Worm (Caenorhabditis elegans) whole organism, L3 larva: ENCODE measurements around the gene dars-1.

Experiments used
- R02D3.7 ChIP-seq: fragments of 150-350 bp; optimal IDR thresholded peaks from 2 replicates; lab custom pipeline; 2014; ENCODE audit warnings: missing biosample characterization, missing genetic modification characterization
- ZK546.5 ChIP-seq: sonication (generic microtip); optimal IDR thresholded peaks from 2 replicates; lab custom pipeline; 2017; ENCODE audit warnings: missing biosample characterization, missing genetic modification characterization
- aly-2 ChIP-seq: fragments of 150-350 bp; optimal IDR thresholded peaks from 2 replicates; lab custom pipeline; 2014; ENCODE audit warnings: missing biosample characterization, missing genetic modification characterization
- ceh-28 ChIP-seq: fragments of 150-350 bp; optimal IDR thresholded peaks from 2 replicates; lab custom pipeline; 2014; ENCODE audit warnings: missing biosample characterization, missing genetic modification reagents, missing genetic modification characterization
- egl-5 ChIP-seq: fragments of 150-350 bp; optimal IDR thresholded peaks from 2 replicates; lab custom pipeline; 2017; ENCODE audit warnings: missing biosample characterization, missing genetic modification reagents, missing genetic modification characterization, inconsistent platforms
- elt-1 ChIP-seq: fragments of 150-350 bp; optimal IDR thresholded peaks from 2 replicates; lab custom pipeline; 2014; ENCODE audit warnings: missing biosample characterization, missing genetic modification characterization
- elt-2 ChIP-seq: sonication (generic microtip); optimal IDR thresholded peaks from 2 replicates; lab custom pipeline; 2016; ENCODE audit warnings: missing genetic modification reagents, mild to moderate bottlenecking, missing genetic modification characterization, missing compliant biosample characterization
- fkh-10 ChIP-seq: sonication (generic microtip); optimal IDR thresholded peaks from 2 replicates; lab custom pipeline; 2017; ENCODE audit warnings: missing biosample characterization, missing genetic modification reagents, missing genetic modification characterization
- fos-1 ChIP-seq: fragments of 150-350 bp; optimal IDR thresholded peaks from 2 replicates; lab custom pipeline; 2014; ENCODE audit warnings: missing biosample characterization, missing genetic modification characterization
- hmg-11 ChIP-seq: sonication (generic microtip); optimal IDR thresholded peaks from 2 replicates; lab custom pipeline; 2016; ENCODE audit warnings: missing genetic modification characterization, missing compliant biosample characterization
- jun-1 ChIP-seq: fragments of 150-350 bp; optimal IDR thresholded peaks from 2 replicates; lab custom pipeline; 2014; ENCODE audit warnings: missing biosample characterization, missing genetic modification reagents, missing genetic modification characterization
- lin-15B ChIP-seq: fragments of 150-350 bp; optimal IDR thresholded peaks from 2 replicates; lab custom pipeline; 2014; ENCODE audit warnings: missing biosample characterization, missing genetic modification characterization
- lin-39 ChIP-seq: fragments of 150-350 bp; optimal IDR thresholded peaks from 2 replicates; lab custom pipeline; 2018; ENCODE audit warnings: missing biosample characterization, missing genetic modification reagents, missing genetic modification characterization
- mdl-1 ChIP-seq: fragments of 150-350 bp; optimal IDR thresholded peaks from 2 replicates; lab custom pipeline; 2014; ENCODE audit warnings: missing biosample characterization, missing genetic modification characterization
- mml-1 ChIP-seq: fragments of 150-350 bp; sonication (generic microtip); optimal IDR thresholded peaks from 3 replicates; lab custom pipeline; 2014; ENCODE audit warnings: missing biosample characterization, missing genetic modification characterization
- nfya-1 ChIP-seq: sonication (generic microtip); optimal IDR thresholded peaks from 2 replicates; lab custom pipeline; 2017; ENCODE audit warnings: missing genetic modification characterization, mild to moderate bottlenecking, missing compliant biosample characterization, antibody characterized with exemption, moderate library complexity; ENCODE audit not compliant: insufficient read depth
- nhr-11 ChIP-seq: fragments of 150-350 bp; optimal IDR thresholded peaks from 2 replicates; lab custom pipeline; 2014; ENCODE audit warnings: missing biosample characterization, missing genetic modification characterization
- nhr-12 ChIP-seq: fragments of 150-350 bp; optimal IDR thresholded peaks from 2 replicates; lab custom pipeline; 2014; ENCODE audit warnings: missing biosample characterization, missing genetic modification characterization
- nhr-23 ChIP-seq: fragments of 150-350 bp; optimal IDR thresholded peaks from 2 replicates; lab custom pipeline; 2014; ENCODE audit warnings: missing biosample characterization, missing genetic modification reagents, missing genetic modification characterization
- nhr-237 ChIP-seq: fragments of 150-350 bp; optimal IDR thresholded peaks from 2 replicates; lab custom pipeline; 2014; ENCODE audit warnings: missing biosample characterization, missing genetic modification characterization
- nhr-25 ChIP-seq: sonication (generic microtip); optimal IDR thresholded peaks from 2 replicates; lab custom pipeline; 2017; ENCODE audit warnings: missing biosample characterization, missing genetic modification characterization
- nhr-28 ChIP-seq: fragments of 150-350 bp; optimal IDR thresholded peaks from 2 replicates; lab custom pipeline; 2014; ENCODE audit warnings: missing biosample characterization, missing genetic modification characterization
- nhr-43 ChIP-seq: sonication (generic microtip); optimal IDR thresholded peaks from 2 replicates; lab custom pipeline; 2016; ENCODE audit warnings: mild to moderate bottlenecking, missing genetic modification characterization, missing compliant biosample characterization; ENCODE audit not compliant: poor library complexity, severe bottlenecking
- nhr-76 ChIP-seq: fragments of 150-350 bp; sonication (generic microtip); optimal IDR thresholded peaks from 5 replicates; lab custom pipeline; 2014; ENCODE audit warnings: missing biosample characterization, missing genetic modification characterization
- pha-4 ChIP-seq: fragments of 150-350 bp; optimal IDR thresholded peaks from 2 replicates; lab custom pipeline; 2014; ENCODE audit warnings: missing biosample characterization, missing genetic modification reagents, missing genetic modification characterization
- pqm-1 ChIP-seq: fragments of 150-350 bp; optimal IDR thresholded peaks from 2 replicates; lab custom pipeline; 2017; ENCODE audit warnings: missing biosample characterization, missing genetic modification characterization, inconsistent platforms
- sea-2 ChIP-seq: fragments of 150-350 bp; sonication (generic microtip); optimal IDR thresholded peaks from 4 replicates; lab custom pipeline; 2014; ENCODE audit warnings: missing biosample characterization, missing genetic modification reagents, missing genetic modification characterization
- skn-1 ChIP-seq: fragments of 150-350 bp; optimal IDR thresholded peaks from 2 replicates; lab custom pipeline; 2014; ENCODE audit warnings: missing biosample characterization, missing genetic modification characterization
- snpc-4 ChIP-seq: fragments of 150-350 bp; optimal IDR thresholded peaks from 2 replicates; lab custom pipeline; 2014; ENCODE audit warnings: missing biosample characterization, missing genetic modification characterization
- tbx-2 ChIP-seq: sonication (generic microtip); optimal IDR thresholded peaks from 2 replicates; lab custom pipeline; 2016; ENCODE audit warnings: mild to moderate bottlenecking, missing genetic modification characterization, missing compliant biosample characterization
- unc-62 ChIP-seq: fragments of 150-350 bp; sonication (generic microtip); optimal IDR thresholded peaks from 4 replicates; lab custom pipeline; 2014; ENCODE audit warnings: missing biosample characterization, missing genetic modification reagents, missing genetic modification characterization
- zag-1 ChIP-seq: fragments of 150-350 bp; optimal IDR thresholded peaks from 2 replicates; lab custom pipeline; 2014; ENCODE audit warnings: missing biosample characterization, missing genetic modification characterization
- ztf-4 ChIP-seq: fragments of 150-350 bp; optimal IDR thresholded peaks from 2 replicates; lab custom pipeline; 2014; ENCODE audit warnings: missing biosample characterization, missing genetic modification characterization

dars-1 gene

ce11 chrIII:9490783-9491547 lies at the start of gene dars-1, which contains the start of gene ctr-9:
dars-1 (minus strand) TSS chrIII:9491215.
ctr-9 (plus strand) TSS chrIII:9491396.
- peak; percentile 37 for TF ChIP-seq nfya-1
- TF ChIP-seq egl-5 (tag; lab: Kevin White, UChicago) = no peak
- TF ChIP-seq pha-4 = peak; percentile 65
- peak; percentile 3 for TF ChIP-seq hmg-11 (tag; lab: Kevin White, UChicago)
- peak; percentile 28 for TF ChIP-seq lin-15B (tag; lab: Kevin White, UChicago)
- peak; percentile 9 for TF ChIP-seq nhr-23 (tag; lab: Kevin White, UChicago)

DNA sequence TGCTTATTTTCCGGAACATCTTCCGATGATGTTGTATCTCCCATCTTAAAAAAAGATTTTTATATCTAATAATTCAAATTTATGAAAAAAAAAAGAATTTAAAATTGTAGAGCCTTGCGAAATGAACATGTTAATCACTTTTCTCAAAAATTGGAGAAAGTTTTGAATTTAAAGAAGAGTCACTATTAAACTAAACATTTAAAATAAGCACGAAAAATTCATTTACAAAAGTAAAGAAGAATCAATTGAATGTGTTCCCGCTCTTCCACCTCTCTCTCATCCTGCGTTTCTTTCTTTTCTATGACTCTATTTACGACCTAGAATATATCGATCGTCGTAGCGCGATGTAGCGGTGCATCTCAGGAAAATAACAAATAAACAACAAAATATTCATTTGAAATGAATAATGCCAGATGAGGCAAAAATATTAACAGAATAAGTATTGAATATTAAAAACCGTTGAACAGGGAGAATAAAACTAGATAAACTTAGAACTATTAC lies 47.7 kb upstream of the dars-1 start, which contains the start of gene ZK1098.3:
ZK1098.3 (minus strand) TSS at position 51 of the 501 bp plus-strand sequence.
- peak; percentile 44 for TF ChIP-seq nfya-1
- TF ChIP-seq ceh-28 (tag; lab: Kevin White, UChicago) = peak; percentile 63
- TF ChIP-seq fkh-10 (GFP tag; lab: Kevin White, UChicago) = no peak
- peak; percentile 67 for TF ChIP-seq pha-4
- TF ChIP-seq nhr-25 (tag; lab: Kevin White, UChicago) = no peak
- TF ChIP-seq mml-1 (tag; lab: Kevin White, UChicago) = no peak
- no peak for TF ChIP-seq fos-1 (tag; lab: Kevin White, UChicago)
- no peak for TF ChIP-seq nhr-12 (tag; lab: Kevin White, UChicago)

DNA sequence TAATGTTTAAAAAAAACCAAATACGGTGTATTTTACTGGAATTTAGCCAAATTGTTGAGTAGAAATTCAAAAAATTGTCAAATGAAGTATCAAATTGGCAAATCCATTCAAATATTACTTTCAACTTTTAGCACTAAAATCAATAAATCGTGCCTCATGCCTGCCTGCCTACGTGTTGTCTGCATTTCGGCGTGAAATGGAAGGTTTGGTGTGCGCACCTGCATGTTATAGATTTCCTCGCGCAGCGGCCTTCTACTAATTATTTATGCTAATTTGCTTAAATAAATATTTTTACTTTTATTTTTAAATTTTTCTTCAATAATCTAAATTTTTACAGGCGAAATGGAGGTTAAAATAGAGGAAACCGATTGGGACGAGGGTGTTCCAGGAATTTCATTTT lies 37.8 kb upstream of the dars-1 start, which contains the start of gene ZK1098.2:
ZK1098.2 (plus strand) TSS at position 336 of the 400 bp plus-strand sequence.
- TF ChIP-seq nhr-11 (no peak), pha-4 (peak; percentile 69), nfya-1 (peak; percentile 34)
- TF ChIP-seq, all 47 proteins: peak for 2

- TF ChIP-seq skn-1 (tag; lab: Kevin White, UChicago) (no peak), mdl-1 (tag; lab: Kevin White, UChicago) (no peak), elt-1 (tag; lab: Kevin White, UChicago) (no peak)
These were observed 35.8 kb upstream of the dars-1 start, which contains the start of gene ZK1098.6 for ce11 chrIII:9526851-9527250. ZK1098.6 (plus strand) TSS chrIII:9527151.

DNA sequence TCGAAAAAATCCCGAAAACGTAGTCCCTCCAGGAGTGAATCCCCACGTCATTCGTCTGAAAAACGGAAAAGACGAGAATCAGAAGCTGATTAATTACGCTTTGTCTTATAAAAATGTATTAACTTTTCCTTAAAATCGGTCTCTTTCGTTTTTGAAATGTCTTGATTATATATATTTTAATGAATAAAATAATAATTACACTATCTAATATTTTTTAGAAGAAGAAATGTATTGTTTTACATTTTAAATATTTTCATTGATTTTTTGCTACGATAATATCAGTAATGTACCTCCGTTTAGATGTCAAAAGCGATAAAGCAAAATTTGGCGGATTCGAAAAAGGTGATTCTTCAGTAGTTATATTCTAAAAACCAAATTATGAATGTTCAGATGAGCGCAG lies 34.2 kb upstream of the dars-1 start, which contains the start of gene trpp-3:
trpp-3 (plus strand) TSS at position 301 of the 400 bp plus-strand sequence.
- TF ChIP-seq lin-15B (tag; lab: Kevin White, UChicago) = no peak
- no peak for TF ChIP-seq ceh-28 (tag; lab: Kevin White, UChicago)
- TF ChIP-seq nhr-43 = no peak
- no peak for TF ChIP-seq nfya-1
- TF ChIP-seq lin-39 = no peak
- no peak for TF ChIP-seq fkh-10 (GFP tag; lab: Kevin White, UChicago)
- TF ChIP-seq jun-1 (tag; lab: Kevin White, UChicago) = no peak
- TF ChIP-seq nhr-237 (tag; lab: Kevin White, UChicago) = no peak
- no peak for TF ChIP-seq nhr-28 (tag; lab: Kevin White, UChicago)
- no peak for TF ChIP-seq nhr-12 (tag; lab: Kevin White, UChicago)
- TF ChIP-seq, all 47 proteins: peak for 0

ce11 chrIII:9523581-9523980 lies 32.6 kb upstream of the dars-1 start, which contains the start of gene mrps-23:
mrps-23 (minus strand) TSS chrIII:9523672.
- TF ChIP-seq R02D3.7 (tag; lab: Kevin White, UChicago) = no peak
- TF ChIP-seq nhr-76 (tag; lab: Kevin White, UChicago) = no peak
- TF ChIP-seq hmg-11 (tag; lab: Kevin White, UChicago) = peak; percentile 22
- TF ChIP-seq pqm-1 (tag; lab: Kevin White, UChicago) = no peak
- TF ChIP-seq tbx-2 (tag; lab: Kevin White, UChicago) = no peak
- no peak for TF ChIP-seq aly-2 (tag; lab: Kevin White, UChicago)
- no peak for TF ChIP-seq sea-2 (GFP tag; lab: Kevin White, UChicago)
- no peak for TF ChIP-seq zag-1
- no peak for TF ChIP-seq fkh-10 (GFP tag; lab: Kevin White, UChicago)
- TF ChIP-seq unc-62 (GFP tag; lab: Kevin White, UChicago) = no peak
- no peak for TF ChIP-seq snpc-4 (tag; lab: Kevin White, UChicago)
- TF ChIP-seq ztf-4 (tag; lab: Kevin White, UChicago) = no peak
- no peak for TF ChIP-seq ceh-28 (tag; lab: Kevin White, UChicago)
- TF ChIP-seq elt-2 = no peak
- peak; percentile 48 for TF ChIP-seq nfya-1
- no peak for TF ChIP-seq ZK546.5
- no peak for TF ChIP-seq jun-1 (tag; lab: Kevin White, UChicago)
- TF ChIP-seq nhr-11 = no peak
- TF ChIP-seq pha-4 = peak; percentile 3
- TF ChIP-seq nhr-25 (tag; lab: Kevin White, UChicago) = no peak
